Worm (Caenorhabditis elegans): ENCODE data around the gene C09E7.4.

The C09E7.4 gene

DNA sequence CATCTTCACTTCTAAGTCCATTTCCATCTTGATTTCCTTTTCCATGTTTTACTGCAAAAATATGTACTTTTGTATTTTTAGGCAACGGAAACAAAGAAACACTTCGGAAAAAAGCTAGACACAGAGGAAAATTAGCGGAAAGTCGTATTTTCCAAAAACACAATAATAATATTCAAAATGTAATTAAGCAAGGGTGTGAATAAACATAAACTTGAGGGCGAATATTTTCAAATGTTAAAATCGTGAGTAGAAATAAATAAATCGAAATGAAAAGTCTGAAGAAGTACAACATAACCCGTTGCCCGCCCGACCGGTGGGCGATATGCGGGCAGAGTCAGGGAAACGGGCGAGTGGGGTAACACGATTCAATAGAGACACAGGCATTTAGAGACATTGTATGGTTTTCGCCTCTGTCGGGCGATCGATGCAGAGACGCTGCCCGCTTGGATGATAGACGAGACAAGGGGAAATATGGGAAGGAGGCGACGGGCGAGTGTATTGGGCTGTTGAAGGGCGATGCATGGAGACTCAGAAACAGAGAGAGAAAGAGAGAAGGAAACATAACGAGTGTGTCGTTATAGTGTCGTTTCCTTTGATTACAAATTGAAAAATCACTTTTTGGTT, at the start of gene C09E7.4:
TSS of gene C09E7.4 (minus strand) at position 51 of the 624 bp plus-strand sequence.
- no peak for TF ChIP-seq ama-1 (optimal IDR thresholded peaks at IDR 0.05)
- peak; percentile 9 for TF ChIP-seq ceh-36 (tag; optimal IDR thresholded peaks at IDR 0.05)
- TF ChIP-seq tbx-11 (GFP tag; IDR thresholded peaks at IDR 0.05), result no peak
- peak; percentile 65 for TF ChIP-seq F13C5.2 (tag; optimal IDR thresholded peaks at IDR 0.05)
- no peak for TF ChIP-seq hmbx-1 (tag; optimal IDR thresholded peaks at IDR 0.05)
- TF ChIP-seq aly-1 (tag; optimal IDR thresholded peaks at IDR 0.05), result peak; percentile 38
- peak; percentile 22 for TF ChIP-seq ets-7 (tag; optimal IDR thresholded peaks at IDR 0.05)

DNA sequence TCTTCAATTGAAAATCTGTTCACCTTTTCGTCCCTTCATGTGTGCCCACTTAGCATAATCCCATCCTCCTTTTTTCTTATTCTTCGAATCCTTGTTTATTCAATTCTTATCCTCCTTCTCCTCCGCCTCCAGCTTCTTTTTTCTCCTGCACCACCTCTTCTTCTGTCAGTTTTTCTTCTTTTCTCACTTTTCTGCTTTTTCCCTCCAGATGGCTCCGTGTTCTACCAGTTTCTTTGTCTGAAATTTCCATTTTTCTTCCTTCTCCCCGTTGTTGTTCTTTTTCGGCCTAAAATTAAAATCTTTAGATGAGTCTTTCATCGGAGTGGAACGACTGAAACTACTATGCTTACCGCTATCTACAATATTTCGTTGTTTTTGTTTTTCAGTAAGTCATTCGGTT, 44.8 kb upstream of the C09E7.4 start, which contains the start of gene acr-21:
TSS of gene acr-21 (plus strand) at position 301 of the 400 bp plus-strand sequence.
- no peak for TF ChIP-seq ama-1 (optimal IDR thresholded peaks at IDR 0.05)
- no peak for TF ChIP-seq hnd-1 (tag; optimal IDR thresholded peaks at IDR 0.05)
- no peak for TF ChIP-seq hmg-4 (GFP tag; optimal IDR thresholded peaks at IDR 0.05)
- TF ChIP-seq sea-1 (GFP tag; conservative IDR thresholded peaks at IDR 0.05), result no peak
- no peak for TF ChIP-seq pes-1 (GFP tag; IDR thresholded peaks at IDR 0.05)

DNA sequence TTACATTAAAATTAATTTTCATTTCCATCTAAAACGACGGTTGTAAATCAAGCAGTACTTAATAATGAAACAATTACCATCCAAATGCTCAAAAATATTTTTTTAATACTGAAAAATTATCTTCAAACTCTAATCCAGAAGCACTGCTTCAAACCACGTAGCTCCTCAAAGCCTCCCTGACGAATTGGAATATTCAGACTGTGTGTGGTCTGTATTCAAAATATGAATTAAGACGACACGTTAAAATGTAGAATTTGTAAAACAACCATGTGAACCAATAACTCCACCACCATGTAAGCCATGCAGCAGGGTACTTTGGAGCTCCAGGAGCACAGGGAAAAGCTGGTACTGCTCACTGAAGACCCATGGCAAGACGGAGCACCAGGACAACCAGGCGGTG, 42.6 kb upstream of the C09E7.4 start, which contains the start of gene F27B3.8:
TSS of gene F27B3.8 (plus strand) at position 301 of the 400 bp plus-strand sequence.
- TF ChIP-seq F13C5.2 (tag; optimal IDR thresholded peaks at IDR 0.05) (no peak), hnd-1 (tag; optimal IDR thresholded peaks at IDR 0.05) (no peak), scrt-1 (GFP tag; IDR thresholded peaks at IDR 0.05) (no peak), ceh-13 (GFP tag; optimal IDR thresholded peaks at IDR 0.05) (no peak), sea-1 (GFP tag; conservative IDR thresholded peaks at IDR 0.05) (no peak), tra-4 (tag; optimal IDR thresholded peaks at IDR 0.05) (no peak), ets-7 (tag; optimal IDR thresholded peaks at IDR 0.05) (no peak)

DNA sequence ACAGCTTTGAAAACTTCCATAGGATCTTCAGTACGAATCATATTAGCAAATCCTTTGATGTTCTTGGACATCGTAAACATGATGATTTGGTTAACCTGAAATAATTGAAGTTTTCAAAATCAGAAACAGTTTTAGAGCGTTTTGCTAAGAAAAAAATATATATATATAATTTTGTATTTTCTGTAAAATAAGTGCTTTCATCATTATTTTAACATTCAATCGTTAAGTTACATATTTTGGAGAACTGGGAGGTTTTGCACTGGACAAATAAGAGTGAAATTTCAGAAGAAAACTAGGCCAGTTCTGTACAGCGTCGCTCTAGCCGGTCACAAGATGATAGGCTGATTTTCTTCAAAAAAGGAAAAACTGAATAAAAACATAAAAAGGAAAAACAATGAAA, 41.7 kb upstream of the C09E7.4 start, which contains the start of gene F27B3.6:
TSS of gene F27B3.6 (minus strand) at position 101 of the 400 bp plus-strand sequence.
- TF ChIP-seq hmg-4 (GFP tag; optimal IDR thresholded peaks at IDR 0.05) (no peak), tra-4 (tag; optimal IDR thresholded peaks at IDR 0.05) (no peak), tbx-37 (GFP tag; conservative IDR thresholded peaks at IDR 0.05) (no peak), hnd-1 (tag; optimal IDR thresholded peaks at IDR 0.05) (no peak), F13C5.2 (tag; optimal IDR thresholded peaks at IDR 0.05) (no peak), ama-1 (optimal IDR thresholded peaks at IDR 0.05) (no peak), ceh-13 (GFP tag; optimal IDR thresholded peaks at IDR 0.05) (no peak), hmbx-1 (tag; optimal IDR thresholded peaks at IDR 0.05) (no peak)

DNA sequence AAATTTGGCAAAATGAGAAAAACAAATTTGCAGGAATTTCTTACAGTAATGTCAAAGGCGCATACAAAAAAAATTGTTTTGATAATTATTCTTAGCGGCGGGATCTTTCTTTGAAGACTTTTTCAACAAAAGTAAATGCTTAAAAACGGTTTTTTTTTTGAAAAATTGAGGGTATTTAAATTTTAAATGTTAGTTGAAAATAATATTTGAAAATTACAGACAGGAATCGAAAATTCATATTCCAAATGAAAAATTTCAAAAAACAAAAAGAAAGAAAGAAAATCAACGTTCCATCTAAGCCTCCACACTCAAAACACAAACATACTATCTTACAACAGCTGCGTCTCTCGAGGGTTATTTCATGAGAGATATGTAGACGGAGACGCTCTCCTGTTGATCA, 40.4 kb upstream of the C09E7.4 start:
- no peak for TF ChIP-seq pes-1 (GFP tag; IDR thresholded peaks at IDR 0.05)
- no peak for TF ChIP-seq ceh-36 (tag; optimal IDR thresholded peaks at IDR 0.05)
- no peak for TF ChIP-seq aly-1 (tag; optimal IDR thresholded peaks at IDR 0.05)

DNA sequence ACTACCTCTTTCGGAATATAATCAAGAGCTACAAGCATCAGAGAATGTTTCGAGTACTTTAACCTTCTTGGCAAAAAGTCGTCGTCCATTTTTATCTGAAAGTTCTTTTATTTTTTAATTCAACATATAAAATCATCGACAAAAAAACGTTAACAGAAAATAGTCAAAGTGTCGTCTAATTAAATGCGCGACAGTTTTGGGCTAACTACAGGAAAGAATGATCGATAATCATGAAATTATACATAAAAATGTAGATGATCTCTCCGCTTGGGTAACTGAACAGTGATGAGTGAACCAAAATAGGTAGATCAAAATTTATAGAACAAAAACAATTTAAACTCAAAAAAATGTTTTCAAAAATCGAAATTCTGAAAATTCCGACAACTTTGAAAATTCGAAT, 21.7 kb upstream of the C09E7.4 start, which contains the start of gene C09E7.8:
TSS of gene C09E7.8 (minus strand) at position 101 of the 400 bp plus-strand sequence.
- TF ChIP-seq tbx-37 (GFP tag; conservative IDR thresholded peaks at IDR 0.05) (no peak), aly-1 (tag; optimal IDR thresholded peaks at IDR 0.05) (no peak), pes-1 (GFP tag; IDR thresholded peaks at IDR 0.05) (no peak), ceh-36 (tag; optimal IDR thresholded peaks at IDR 0.05) (no peak), ama-1 (optimal IDR thresholded peaks at IDR 0.05) (no peak), scrt-1 (GFP tag; IDR thresholded peaks at IDR 0.05) (no peak)

DNA sequence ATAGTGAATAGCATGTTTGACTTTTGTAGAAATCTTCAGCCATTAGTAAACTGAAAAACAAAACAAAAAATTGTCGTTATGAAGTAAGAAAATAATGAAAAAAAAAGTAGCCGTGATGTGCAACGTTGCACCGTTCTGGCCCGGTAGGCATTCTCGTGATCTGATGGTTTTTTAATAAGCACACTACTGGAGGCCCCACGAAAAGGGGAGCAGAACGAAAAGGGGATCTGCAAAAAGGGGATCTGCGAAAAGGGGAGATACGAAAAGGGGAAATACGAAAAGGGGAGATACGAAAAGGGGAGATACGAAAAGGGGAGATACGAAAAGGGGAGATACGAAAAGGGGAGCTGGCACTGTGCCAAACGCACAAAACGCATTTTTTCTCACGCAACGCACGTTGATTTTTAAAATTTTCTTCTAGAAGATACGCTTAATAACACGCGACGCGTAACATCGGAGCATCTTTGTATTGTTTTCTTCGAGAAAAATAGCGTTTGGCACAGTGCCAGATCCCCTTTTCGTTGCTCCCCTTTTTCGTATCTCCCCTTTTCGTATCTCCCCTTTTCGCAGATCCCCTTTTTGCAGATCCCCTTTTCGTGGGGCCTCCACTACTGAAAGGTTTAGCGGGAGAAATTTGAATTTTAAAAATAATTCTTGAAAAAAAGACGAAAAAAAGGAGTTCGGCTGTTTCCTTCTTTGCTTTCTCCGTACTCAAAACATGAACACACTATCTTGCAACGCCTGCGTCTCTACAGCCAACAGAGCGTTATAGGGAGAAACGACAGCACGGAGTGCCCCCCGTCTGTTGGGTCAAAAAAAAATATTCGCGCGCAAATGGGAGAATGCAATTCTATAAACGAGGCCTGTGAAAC, 14.6 kb upstream of the C09E7.4 start, which contains the start of gene C09E7.7:
TSS of gene C09E7.7 (minus strand) at position 57 of the 872 bp plus-strand sequence.
- peak; percentile 24; the same call in 1 of the 2 replicates for TF ChIP-seq tbx-11 (GFP tag; IDR thresholded peaks at IDR 0.05)
- TF ChIP-seq pes-1 (GFP tag; IDR thresholded peaks at IDR 0.05), result peak; percentile 60
- TF ChIP-seq aly-1 (tag; optimal IDR thresholded peaks at IDR 0.05), result peak; percentile 73
- TF ChIP-seq hmg-4 (GFP tag; optimal IDR thresholded peaks at IDR 0.05), result peak; percentile 39
- peak; percentile 74 for TF ChIP-seq tbx-37 (GFP tag; conservative IDR thresholded peaks at IDR 0.05)
- peak; percentile 50 for TF ChIP-seq ets-7 (tag; optimal IDR thresholded peaks at IDR 0.05)
- TF ChIP-seq sea-1 (GFP tag; conservative IDR thresholded peaks at IDR 0.05), result peak; percentile 71

DNA sequence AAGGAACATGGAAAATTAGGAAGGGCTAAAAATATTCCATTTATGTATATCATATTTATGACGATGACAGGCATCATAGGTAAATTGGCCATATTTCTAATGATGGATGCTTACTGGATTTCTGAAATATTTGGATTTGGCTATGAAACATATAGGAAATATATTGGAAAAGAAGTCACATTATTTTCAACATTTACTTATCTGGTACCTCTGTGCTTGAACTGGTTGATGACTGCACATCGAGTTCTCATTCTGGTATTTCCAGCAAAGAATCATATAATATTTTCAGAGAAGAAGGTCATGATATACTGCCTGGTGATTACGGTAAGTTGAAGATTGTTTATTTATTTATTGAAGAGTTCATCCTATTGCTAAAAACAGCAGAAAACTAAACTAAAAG, 4.1 kb downstream of the C09E7.4 start, which contains the start of gene srxa-5:
TSS of gene srxa-5 (plus strand) at position 301 of the 400 bp plus-strand sequence.
- TF ChIP-seq sea-1 (GFP tag; conservative IDR thresholded peaks at IDR 0.05), result no peak
- TF ChIP-seq aly-1 (tag; optimal IDR thresholded peaks at IDR 0.05), result no peak
- no peak for TF ChIP-seq B0310.2 (tag; optimal IDR thresholded peaks at IDR 0.05)
- no peak for TF ChIP-seq F13C5.2 (tag; optimal IDR thresholded peaks at IDR 0.05)
- no peak for TF ChIP-seq ceh-13 (GFP tag; optimal IDR thresholded peaks at IDR 0.05)
- TF ChIP-seq hnd-1 (tag; optimal IDR thresholded peaks at IDR 0.05), result no peak
- TF ChIP-seq ets-7 (tag; optimal IDR thresholded peaks at IDR 0.05), result no peak
- no peak for TF ChIP-seq tra-4 (tag; optimal IDR thresholded peaks at IDR 0.05)
- TF ChIP-seq flt-1 (GFP tag; IDR thresholded peaks at IDR 0.05), result no peak
